Fruit fly (Drosophila melanogaster) whole organism, embryonic: ENCODE data around the gene CG5793.

ENCODE experiments used
- Blimp-1 ChIP-seq: fragments of 200-800 bp; sonication (Bioruptor generic); optimal IDR thresholded peaks from 3 replicates; lab custom pipeline; 2018; ENCODE audit warnings: missing biosample characterization, missing genetic modification characterization, mild to moderate bottlenecking, moderate library complexity, missing genetic modification reagents
- CG12071 ChIP-seq: fragments of 200-800 bp; sonication (Bioruptor generic); optimal IDR thresholded peaks from 3 replicates; lab custom pipeline; 2018; ENCODE audit warnings: missing biosample characterization, mild to moderate bottlenecking, missing genetic modification characterization
- CG12659 ChIP-seq: fragments of 200-800 bp; sonication (Bioruptor generic); optimal IDR thresholded peaks from 3 replicates; lab custom pipeline; 2017; ENCODE audit warnings: mild to moderate bottlenecking, missing biosample characterization, missing genetic modification reagents, missing genetic modification characterization
- CG17568 ChIP-seq: fragments of 200-800 bp; sonication (Bioruptor generic); optimal IDR thresholded peaks from 2 replicates; lab custom pipeline; 2018; ENCODE audit warnings: missing biosample characterization, mild to moderate bottlenecking, missing genetic modification characterization, moderate library complexity
- CG1832 ChIP-seq: fragments of 200-800 bp; sonication (Bioruptor generic); optimal IDR thresholded peaks from 2 replicates; lab custom pipeline; 2017; ENCODE audit warnings: missing biosample characterization, mild to moderate bottlenecking, missing genetic modification characterization, inconsistent platforms
- CG2889 ChIP-seq: fragments of 200-800 bp; sonication (Bioruptor generic); IDR thresholded peaks from 3 replicates; pipeline ENCODE4 v1.3.6; 2022; ENCODE audit warnings: missing biosample characterization, missing genetic modification characterization
- CG3065 ChIP-seq: fragments of 200-800 bp; sonication (Bioruptor generic); optimal IDR thresholded peaks from 2 replicates; lab custom pipeline; 2016; ENCODE audit warnings: missing biosample characterization, missing genetic modification characterization
- CG4328 ChIP-seq: fragments of 200-800 bp; sonication (Bioruptor generic); optimal IDR thresholded peaks from 3 replicates; lab custom pipeline; 2017; ENCODE audit warnings: missing biosample characterization, missing genetic modification reagents, missing genetic modification characterization
- CG4360 ChIP-seq: fragments of 200-800 bp; sonication (Bioruptor generic); IDR thresholded peaks from 2 replicates; pipeline ENCODE4 v1.3.6; 2022; ENCODE audit warnings: missing biosample characterization, missing genetic modification characterization
- CG4617 ChIP-seq: fragments of 200-800 bp; sonication (Bioruptor generic); optimal IDR thresholded peaks from 3 replicates; lab custom pipeline; 2016; ENCODE audit warnings: missing biosample characterization, missing genetic modification characterization, borderline replicate concordance
- CG6654 ChIP-seq: fragments of 200-800 bp; sonication (Bioruptor generic); optimal IDR thresholded peaks from 2 replicates; lab custom pipeline; 2017; ENCODE audit warnings: missing biosample characterization, mild to moderate bottlenecking, missing genetic modification characterization
- CG6791 ChIP-seq: fragments of 200-800 bp; sonication (Bioruptor generic); IDR thresholded peaks from 3 replicates; pipeline ENCODE4 v1.3.6; 2022; ENCODE audit warnings: missing biosample characterization, missing genetic modification characterization; ENCODE audit not compliant: partially characterized antibody
- CG8478 ChIP-seq: fragments of >200 bp; optimal IDR thresholded peaks from 2 replicates; lab custom pipeline; 2018
- CG9817 ChIP-seq: fragments of 200-800 bp; sonication (Bioruptor generic); optimal IDR thresholded peaks from 2 replicates; lab custom pipeline; 2018; ENCODE audit warnings: missing biosample characterization, mild to moderate bottlenecking, missing genetic modification characterization, moderate library complexity
- CTCF ChIP-seq: fragments of 200-800 bp; sonication (Bioruptor generic); optimal IDR thresholded peaks from 2 replicates; lab custom pipeline; 2017; ENCODE audit warnings: missing biosample characterization, mild to moderate bottlenecking, missing genetic modification characterization, moderate library complexity
- Dp ChIP-seq: fragments of 200-800 bp; sonication (Bioruptor generic); optimal IDR thresholded peaks from 2 replicates; lab custom pipeline; 2018; ENCODE audit warnings: missing biosample characterization, mild to moderate bottlenecking, missing genetic modification characterization, moderate library complexity
- Eip74EF ChIP-seq, 2 experiments: fragments of 200-800 bp in 1 of 2; fragments of >200 bp in 1 of 2; sonication (Bioruptor generic) in 1 of 2; optimal IDR thresholded peaks; 2 replicates each; lab custom pipeline; 2017 to 2019; ENCODE audit warnings: missing biosample characterization in 2 of 2, missing genetic modification characterization in 2 of 2, mild to moderate bottlenecking in 1 of 2, moderate library complexity in 1 of 2
- Elba2 ChIP-seq: fragments of 200-800 bp; sonication (Bioruptor generic); optimal IDR thresholded peaks from 3 replicates; lab custom pipeline; 2016; ENCODE audit warnings: missing biosample characterization, missing genetic modification characterization
- Lhr ChIP-seq: fragments of 200-800 bp; sonication (Bioruptor generic); optimal IDR thresholded peaks from 3 replicates; lab custom pipeline; 2017; ENCODE audit warnings: mild to moderate bottlenecking, missing biosample characterization, missing genetic modification reagents, missing genetic modification characterization
- MESR4 ChIP-seq: fragments of 200-800 bp; sonication (Bioruptor generic); optimal IDR thresholded peaks from 2 replicates; lab custom pipeline; 2018; ENCODE audit warnings: missing biosample characterization, mild to moderate bottlenecking, missing genetic modification characterization, moderate library complexity
- MTF-1 ChIP-seq: fragments of 200-800 bp; sonication (Bioruptor generic); optimal IDR thresholded peaks from 2 replicates; lab custom pipeline; 2018; ENCODE audit warnings: missing biosample characterization, mild to moderate bottlenecking, missing genetic modification characterization, borderline replicate concordance
- NFAT ChIP-seq: fragments of 200-800 bp; sonication (Bioruptor generic); IDR thresholded peaks from 2 replicates; pipeline ENCODE4 v1.3.6; 2022; ENCODE audit warnings: missing biosample characterization, missing genetic modification characterization
- Nf-YA ChIP-seq: fragments of 200-800 bp; sonication (Bioruptor generic); IDR thresholded peaks from 2 replicates; pipeline ENCODE4 v1.3.6; 2022; ENCODE audit warnings: missing biosample characterization, missing genetic modification characterization
- Ravus ChIP-seq: fragments of 200-800 bp; sonication (Bioruptor generic); IDR thresholded peaks from 2 replicates; pipeline ENCODE4 v1.3.6; 2022; ENCODE audit warnings: missing biosample characterization, missing genetic modification characterization
- Rfx ChIP-seq: fragments of 200-800 bp; sonication (Bioruptor generic); IDR thresholded peaks from 2 replicates; pipeline ENCODE4 v1.3.6; 2022; ENCODE audit warnings: missing biosample characterization, missing genetic modification characterization
- Scr ChIP-seq: fragments of 200-800 bp; sonication (Bioruptor generic); IDR thresholded peaks from 2 replicates; pipeline ENCODE4 v1.3.6; 2022; ENCODE audit warnings: missing biosample characterization, missing genetic modification characterization; ENCODE audit not compliant: partially characterized antibody
- Sox100B ChIP-seq: fragments of 200-800 bp; sonication (Bioruptor generic); optimal IDR thresholded peaks from 3 replicates; lab custom pipeline; 2018; ENCODE audit warnings: missing biosample characterization, mild to moderate bottlenecking, missing genetic modification characterization
- YL-1 ChIP-seq: fragments of 200-800 bp; sonication (Bioruptor generic); optimal IDR thresholded peaks from 3 replicates; lab custom pipeline; 2017; ENCODE audit warnings: missing biosample characterization, mild to moderate bottlenecking, missing genetic modification characterization
- cg ChIP-seq: fragments of 200-800 bp; sonication (Bioruptor generic); optimal IDR thresholded peaks from 3 replicates; lab custom pipeline; 2019; ENCODE audit warnings: missing biosample characterization, mild to moderate bottlenecking, missing genetic modification characterization, moderate library complexity
- chif ChIP-seq, 2 experiments: fragments of 200-800 bp; sonication (Bioruptor generic); optimal IDR thresholded peaks; 3 replicates each; lab custom pipeline; 2016; ENCODE audit warnings: missing biosample characterization in 2 of 2, missing genetic modification characterization in 2 of 2
- chinmo ChIP-seq: fragments of 200-800 bp; sonication (Bioruptor generic); IDR thresholded peaks from 4 replicates; pipeline ENCODE4 v1.3.6; 2022; ENCODE audit warnings: missing biosample characterization, missing genetic modification characterization; ENCODE audit not compliant: partially characterized antibody
- chm ChIP-seq: fragments of 200-800 bp; sonication (Bioruptor generic); IDR thresholded peaks from 2 replicates; pipeline ENCODE4 v1.3.6; 2022; ENCODE audit warnings: missing biosample characterization, missing genetic modification characterization
- dpn ChIP-seq, 2 experiments: fragments of 200-800 bp; sonication (Bioruptor generic); optimal IDR thresholded peaks; 3 replicates each; lab custom pipeline; 2016; ENCODE audit warnings: missing biosample characterization in 2 of 2, missing genetic modification characterization in 2 of 2
- nom ChIP-seq: fragments of 200-800 bp; sonication (Bioruptor generic); optimal IDR thresholded peaks from 2 replicates; lab custom pipeline; 2017; ENCODE audit warnings: missing biosample characterization, missing genetic modification characterization, mild to moderate bottlenecking, moderate library complexity, missing genetic modification reagents
- pzg ChIP-seq: fragments of 200-800 bp; sonication (Bioruptor generic); optimal IDR thresholded peaks from 3 replicates; lab custom pipeline; 2018; ENCODE audit warnings: missing biosample characterization, mild to moderate bottlenecking, missing genetic modification characterization, moderate library complexity
- sens ChIP-seq: fragments of 200-800 bp; sonication (Bioruptor generic); peaks from one replicate; lab custom pipeline; 2016; ENCODE audit warnings: missing biosample characterization, missing genetic modification characterization
- slbo ChIP-seq: fragments of 200-800 bp; sonication (Bioruptor generic); IDR thresholded peaks from 2 replicates; pipeline ENCODE4 v1.3.6; 2022; ENCODE audit warnings: missing biosample characterization, missing genetic modification characterization
- sna ChIP-seq: fragments of 200-800 bp; sonication (Bioruptor generic); IDR thresholded peaks from 2 replicates; pipeline ENCODE4 v1.3.6; 2022; ENCODE audit warnings: missing biosample characterization, missing genetic modification characterization; ENCODE audit not compliant: partially characterized antibody
- sob ChIP-seq: fragments of 200-800 bp; sonication (Bioruptor generic); IDR thresholded peaks from 2 replicates; pipeline ENCODE4 v1.3.6; 2022; ENCODE audit warnings: missing biosample characterization, missing genetic modification characterization
- sr ChIP-seq: fragments of 200-800 bp; sonication (Bioruptor generic); IDR thresholded peaks from 3 replicates; pipeline ENCODE4 v1.3.6; 2022; ENCODE audit warnings: missing biosample characterization, missing genetic modification characterization
- tio ChIP-seq: fragments of 200-800 bp; sonication (Bioruptor generic); optimal IDR thresholded peaks from 2 replicates; lab custom pipeline; 2017; ENCODE audit warnings: missing biosample characterization, missing genetic modification characterization, inconsistent platforms
- tll ChIP-seq, 2 experiments: fragments of 200-800 bp in 1 of 2; fragments of >200 bp in 1 of 2; sonication (Bioruptor generic) in 1 of 2; optimal IDR thresholded peaks; 2 replicates each; lab custom pipeline; 2017 to 2019; ENCODE audit warnings: missing biosample characterization in 2 of 2, missing genetic modification characterization in 2 of 2, mild to moderate bottlenecking in 1 of 2, moderate library complexity in 1 of 2
- toy ChIP-seq: fragments of 200-800 bp; sonication (Bioruptor generic); IDR thresholded peaks from 2 replicates; pipeline ENCODE4 v1.3.6; 2022; ENCODE audit warnings: missing biosample characterization, missing genetic modification characterization

The CG5793 gene

DNA sequence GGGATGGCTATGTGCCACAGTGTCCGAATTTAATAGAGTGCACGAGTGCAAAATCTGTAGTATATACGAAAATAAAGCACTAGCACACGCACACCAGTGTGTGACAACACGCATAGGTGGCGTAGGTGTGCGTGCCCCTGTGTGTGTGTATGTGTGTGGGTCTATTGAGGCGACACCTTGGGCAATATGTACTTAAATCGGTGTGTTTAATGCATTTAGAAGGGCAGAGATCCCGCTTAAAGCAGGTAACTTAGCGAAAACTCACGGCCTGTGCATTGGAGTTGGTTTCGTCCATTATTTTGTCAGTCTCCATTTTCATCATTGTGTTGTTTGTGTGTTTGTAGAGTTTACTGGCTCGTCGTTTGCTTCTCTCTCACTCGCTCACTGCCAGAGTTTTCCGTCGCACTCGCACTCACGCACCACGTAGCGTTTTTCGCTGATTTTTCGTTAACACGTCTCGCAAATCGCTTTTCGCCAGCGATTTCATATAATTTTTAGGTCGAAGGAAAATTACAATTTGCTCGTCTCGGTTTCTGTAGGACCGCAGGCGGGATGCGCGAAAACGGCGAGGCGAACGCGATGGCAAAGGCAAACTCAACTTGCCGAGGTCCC, 594 bp upstream of the CG5793 start:
- TF ChIP-seq Eip74EF (GFP tag; optimal IDR thresholded peaks at IDR 0.05; lab: Kevin White, UChicago) (peak in 1 of 2 experiments; percentile 3), chm (GFP tag; lab: Robert Waterston, UW) (0 out of 2 replicates have a peak, but pooled peaks have one; percentile 34), CG4617 (peak; percentile 68), Ravus (GFP tag; lab: Robert Waterston, UW) (no peak), CG9817 (no peak), YL-1 (GFP tag; lab: Kevin White, UChicago) (peak; percentile 16), sr (0 out of 3 replicates have a peak, but pooled peaks have one; percentile 26), MESR4 (GFP tag; lab: Kevin White, UChicago) (peak; percentile 40), tll (GFP tag; optimal IDR thresholded peaks at IDR 0.05; lab: Kevin White, UChicago) (no peak), CG4360 (GFP tag; lab: Robert Waterston, UW) (no peak), CG17568 (GFP tag; lab: Kevin White, UChicago) (no peak), Dp (no peak), Elba2 (GFP tag; lab: Kevin White, UChicago) (no peak), CG8478 (lab: Kevin White, UChicago) (peak; percentile 92), NFAT (GFP tag; lab: Robert Waterston, UW) (peak; percentile 18; the same call in 1 of the 2 replicates), CTCF (GFP tag; lab: Kevin White, UChicago) (peak; percentile 73), CG2889 (GFP tag; lab: Robert Waterston, UW) (no peak), CG1832 (GFP tag; lab: Kevin White, UChicago) (peak; percentile 72), cg (GFP tag; lab: Kevin White, UChicago) (peak; percentile 97), sob (GFP tag; lab: Robert Waterston, UW) (no peak), Lhr (GFP tag; lab: Kevin White, UChicago) (no peak), pzg (GFP tag; lab: Kevin White, UChicago) (no peak), Blimp-1 (no peak), Sox100B (GFP tag; lab: Kevin White, UChicago) (no peak), Scr (GFP tag; lab: Robert Waterston, UW) (no peak), toy (no peak), Nf-YA (GFP tag; lab: Robert Waterston, UW) (0 out of 2 replicates have a peak, but pooled peaks have one; percentile 6), sna (GFP tag; lab: Robert Waterston, UW) (no peak), nom (GFP tag; lab: Kevin White, UChicago) (peak; percentile 19), CG12071 (GFP tag; lab: Kevin White, UChicago) (no peak), dpn (GFP tag; optimal IDR thresholded peaks at IDR 0.05; lab: Kevin White, UChicago) (no peak), chinmo (GFP tag; lab: Robert Waterston, UW) (0 out of 4 replicates have a peak, but pooled peaks have one; percentile 34), sens (peak; percentile 35), CG6654 (no peak), CG12659 (GFP tag; lab: Kevin White, UChicago) (no peak), chif (GFP tag; optimal IDR thresholded peaks at IDR 0.05; lab: Kevin White, UChicago) (no peak), Rfx (GFP tag; lab: Robert Waterston, UW) (no peak), CG4328 (GFP tag; lab: Kevin White, UChicago) (no peak)

- TF ChIP-seq tio (GFP tag; lab: Kevin White, UChicago) (no peak), CG6791 (GFP tag; lab: Robert Waterston, UW) (no peak), MTF-1 (GFP tag; lab: Kevin White, UChicago) (no peak), MESR4 (GFP tag; lab: Kevin White, UChicago) (no peak), CG3065 (GFP tag; lab: Kevin White, UChicago) (no peak), slbo (GFP tag; lab: Robert Waterston, UW) (no peak)
Observed at dm6 chr3R:21129617-21130016, 2.2 kb downstream of the CG5793 start, which contains the start of gene Obp93a. TSS of gene Obp93a (minus strand) at chr3R:21129717.
